Fruit fly (Drosophila melanogaster) whole organism, pupa: Measurements from ENCODE around the gene Epg5.
A peak's percentile ranks its signal among the peaks of the same experiment; 100 is the strongest.

ENCODE experiments used
- CG15710 ChIP-seq: fragments of 200-800 bp; sonication (Bioruptor generic); optimal IDR thresholded peaks from 2 replicates; lab custom pipeline; 2018; ENCODE audit warnings: missing biosample characterization, mild to moderate bottlenecking, missing genetic modification characterization, moderate library complexity
- CG32121 ChIP-seq: fragments of 200-800 bp; sonication (Bioruptor generic); IDR thresholded peaks from 2 replicates; pipeline ENCODE4 v1.3.6; 2022; ENCODE audit warnings: missing biosample characterization, missing genetic modification characterization
- CG8301 ChIP-seq: fragments of 200-800 bp; sonication (Bioruptor generic); optimal IDR thresholded peaks from 2 replicates; lab custom pipeline; 2018; ENCODE audit warnings: missing biosample characterization, mild to moderate bottlenecking, missing genetic modification characterization
- CG9948 ChIP-seq: fragments of 200-800 bp; sonication (Bioruptor generic); optimal IDR thresholded peaks from 2 replicates; lab custom pipeline; 2018; ENCODE audit warnings: missing biosample characterization, mild to moderate bottlenecking, missing genetic modification characterization, moderate library complexity
- D1 ChIP-seq: fragments of 200-800 bp; sonication (Bioruptor generic); optimal IDR thresholded peaks from 2 replicates; lab custom pipeline; 2018; ENCODE audit warnings: missing biosample characterization, mild to moderate bottlenecking, missing genetic modification characterization, moderate library complexity
- rn ChIP-seq: fragments of 200-800 bp; sonication (Bioruptor generic); IDR thresholded peaks from 2 replicates; pipeline ENCODE4 v1.3.6; 2022; ENCODE audit warnings: missing biosample characterization, missing genetic modification characterization

- TF ChIP-seq CG15710 (tag; lab: Kevin White, UChicago) (peak; percentile 25), D1 (tag; lab: Kevin White, UChicago) (no peak), CG32121 (GFP tag; lab: Robert Waterston, UW) (peak; percentile 44), rn (GFP tag; lab: Robert Waterston, UW) (no peak), CG9948 (tag; lab: Kevin White, UChicago) (peak; percentile 33), CG8301 (tag; lab: Kevin White, UChicago) (peak; percentile 55)
Measured at dm6 chr3R:18796256-18796655, 37.6 kb upstream of the Epg5 start.
